Fruit fly (Drosophila melanogaster) whole organism, embryonic: Measurements from ENCODE around the gene Vha16-5.

ENCODE experiments used
- B-H1 ChIP-seq: fragments of 200-800 bp; sonication (Bioruptor generic); IDR thresholded peaks from 3 replicates; pipeline ENCODE4 v1.3.6; 2022; ENCODE audit warnings: missing biosample characterization, missing genetic modification characterization
- Bteb2 ChIP-seq: fragments of 200-800 bp; sonication (Bioruptor generic); optimal IDR thresholded peaks from 2 replicates; lab custom pipeline; 2016; ENCODE audit warnings: missing biosample characterization, missing genetic modification characterization
- CG10209 ChIP-seq: fragments of 200-800 bp; sonication (Bioruptor generic); optimal IDR thresholded peaks from 3 replicates; lab custom pipeline; 2017; ENCODE audit warnings: missing biosample characterization, mild to moderate bottlenecking, missing genetic modification characterization, missing genetic modification reagents
- CG10543 ChIP-seq: fragments of 200-800 bp; sonication (Bioruptor generic); optimal IDR thresholded peaks from 3 replicates; lab custom pipeline; 2017; ENCODE audit warnings: missing biosample characterization, mild to moderate bottlenecking, missing genetic modification characterization, moderate library complexity
- CG10959 ChIP-seq: fragments of 200-800 bp; sonication (Bioruptor generic); IDR thresholded peaks from 2 replicates; pipeline ENCODE4 v1.3.6; 2022; ENCODE audit warnings: missing biosample characterization, missing genetic modification characterization
- CG12104 ChIP-seq: fragments of 200-800 bp; sonication (Bioruptor generic); optimal IDR thresholded peaks from 3 replicates; lab custom pipeline; 2016; ENCODE audit warnings: missing biosample characterization, missing genetic modification characterization
- CG12155 ChIP-seq: fragments of 200-800 bp; sonication (Bioruptor generic); optimal IDR thresholded peaks from 3 replicates; lab custom pipeline; 2016; ENCODE audit warnings: missing biosample characterization, missing genetic modification characterization
- CG13287 ChIP-seq: fragments of 200-800 bp; sonication (Bioruptor generic); IDR thresholded peaks from 2 replicates; pipeline ENCODE4 v1.3.6; 2022; ENCODE audit warnings: missing biosample characterization, missing genetic modification characterization; ENCODE audit not compliant: partially characterized antibody
- CG13424 ChIP-seq: fragments of 200-800 bp; sonication (Bioruptor generic); optimal IDR thresholded peaks from 2 replicates; lab custom pipeline; 2019; ENCODE audit warnings: missing biosample characterization, mild to moderate bottlenecking, missing genetic modification characterization, moderate library complexity
- CG16779 ChIP-seq: fragments of 200-800 bp; sonication (Bioruptor generic); IDR thresholded peaks from 2 replicates; pipeline ENCODE4 v1.3.6; 2022; ENCODE audit warnings: missing biosample characterization, missing genetic modification characterization
- CG17385 ChIP-seq: fragments of 200-800 bp; sonication (Bioruptor generic); optimal IDR thresholded peaks from 3 replicates; lab custom pipeline; 2018; ENCODE audit warnings: missing biosample characterization, mild to moderate bottlenecking, missing genetic modification characterization
- CG17612 ChIP-seq: fragments of 200-800 bp; sonication (Bioruptor generic); IDR thresholded peaks from 2 replicates; pipeline ENCODE4 v1.3.6; 2022; ENCODE audit warnings: missing biosample characterization, missing genetic modification characterization
- CG17829 ChIP-seq: fragments of 200-800 bp; optimal IDR thresholded peaks from 2 replicates; lab custom pipeline; 2019; ENCODE audit warnings: missing biosample characterization, mild to moderate bottlenecking, missing genetic modification characterization, moderate library complexity
- CG2129 ChIP-seq: fragments of 200-800 bp; sonication (Bioruptor generic); IDR thresholded peaks from 2 replicates; pipeline ENCODE4 v1.3.6; 2022; ENCODE audit warnings: missing biosample characterization, missing genetic modification characterization; ENCODE audit not compliant: partially characterized antibody
- CG2202 ChIP-seq: fragments of 200-800 bp; sonication (Bioruptor generic); optimal IDR thresholded peaks from 2 replicates; lab custom pipeline; 2018; ENCODE audit warnings: missing biosample characterization, mild to moderate bottlenecking, missing genetic modification characterization
- CG3065 ChIP-seq: fragments of 200-800 bp; sonication (Bioruptor generic); optimal IDR thresholded peaks from 2 replicates; lab custom pipeline; 2016; ENCODE audit warnings: missing biosample characterization, missing genetic modification characterization
- CG34376 ChIP-seq: fragments of 200-800 bp; sonication (Bioruptor generic); optimal IDR thresholded peaks from 2 replicates; lab custom pipeline; 2018; ENCODE audit warnings: missing biosample characterization, mild to moderate bottlenecking, missing genetic modification characterization
- CG34422 ChIP-seq: fragments of 200-800 bp; sonication (Bioruptor generic); IDR thresholded peaks from 3 replicates; pipeline ENCODE4 v1.3.6; 2022; ENCODE audit warnings: missing biosample characterization, missing genetic modification characterization
- CG6272 ChIP-seq: fragments of 200-800 bp; sonication (Bioruptor generic); IDR thresholded peaks from 2 replicates; pipeline ENCODE4 v1.3.6; 2022; ENCODE audit warnings: missing biosample characterization, missing genetic modification characterization
- CG9817 ChIP-seq: fragments of 200-800 bp; sonication (Bioruptor generic); optimal IDR thresholded peaks from 2 replicates; lab custom pipeline; 2018; ENCODE audit warnings: missing biosample characterization, mild to moderate bottlenecking, missing genetic modification characterization, moderate library complexity
- Dad ChIP-seq: fragments of 200-800 bp; sonication (Bioruptor generic); optimal IDR thresholded peaks from 3 replicates; lab custom pipeline; 2016; ENCODE audit warnings: missing biosample characterization, missing genetic modification characterization
- Deaf1 ChIP-seq: fragments of 200-800 bp; optimal IDR thresholded peaks from 3 replicates; lab custom pipeline; 2019; ENCODE audit warnings: missing biosample characterization, mild to moderate bottlenecking, missing genetic modification characterization, moderate library complexity
- E2f2 ChIP-seq: fragments of 200-800 bp; sonication (Bioruptor generic); IDR thresholded peaks from 2 replicates; pipeline ENCODE4 v1.3.6; 2022; ENCODE audit warnings: missing biosample characterization, missing genetic modification characterization
- Fer2 ChIP-seq: fragments of 200-800 bp; sonication (Bioruptor generic); optimal IDR thresholded peaks from 2 replicates; lab custom pipeline; 2018; ENCODE audit warnings: missing biosample characterization, mild to moderate bottlenecking, missing genetic modification characterization, moderate library complexity
- Fer3 ChIP-seq: fragments of 200-800 bp; sonication (Bioruptor generic); optimal IDR thresholded peaks from 2 replicates; lab custom pipeline; 2018; ENCODE audit warnings: missing biosample characterization, mild to moderate bottlenecking, missing genetic modification characterization, moderate library complexity
- HmgZ ChIP-seq: fragments of 200-800 bp; sonication (Bioruptor generic); optimal IDR thresholded peaks from 2 replicates; lab custom pipeline; 2018; ENCODE audit warnings: missing biosample characterization, mild to moderate bottlenecking, missing genetic modification characterization
- NC2β ChIP-seq: fragments of 200-800 bp; sonication (Bioruptor generic); optimal IDR thresholded peaks from 2 replicates; lab custom pipeline; 2016; ENCODE audit warnings: missing biosample characterization, missing genetic modification characterization
- Nf-YB ChIP-seq: fragments of 200-800 bp; sonication (Bioruptor generic); optimal IDR thresholded peaks from 3 replicates; lab custom pipeline; 2019; ENCODE audit warnings: missing biosample characterization, mild to moderate bottlenecking, missing genetic modification characterization, moderate library complexity
- Ptx1 ChIP-seq: fragments of 200-800 bp; sonication (Bioruptor generic); IDR thresholded peaks from 2 replicates; pipeline ENCODE4 v1.3.6; 2022; ENCODE audit warnings: missing biosample characterization, missing genetic modification characterization
- Ravus ChIP-seq: fragments of 200-800 bp; sonication (Bioruptor generic); IDR thresholded peaks from 2 replicates; pipeline ENCODE4 v1.3.6; 2022; ENCODE audit warnings: missing biosample characterization, missing genetic modification characterization
- Scr ChIP-seq: fragments of 200-800 bp; sonication (Bioruptor generic); IDR thresholded peaks from 2 replicates; pipeline ENCODE4 v1.3.6; 2022; ENCODE audit warnings: missing biosample characterization, missing genetic modification characterization; ENCODE audit not compliant: partially characterized antibody
- Stat92E ChIP-seq, 3 experiments: fragments of >200 bp in 2 of 3; fragments of 200-800 bp in 1 of 3; sonication (Bioruptor generic) in 1 of 3; optimal IDR thresholded peaks; 2 replicates each; lab custom pipeline; 2017 to 2019; ENCODE audit warnings: missing biosample characterization in 3 of 3, missing genetic modification characterization in 3 of 3, mild to moderate bottlenecking in 1 of 3, moderate library complexity in 1 of 3
- Xrp1 ChIP-seq: fragments of 200-800 bp; sonication (Bioruptor generic); IDR thresholded peaks from 2 replicates; pipeline ENCODE4 v1.3.6; 2022; ENCODE audit warnings: missing biosample characterization, missing genetic modification characterization
- YL-1 ChIP-seq: fragments of 200-800 bp; sonication (Bioruptor generic); optimal IDR thresholded peaks from 3 replicates; lab custom pipeline; 2017; ENCODE audit warnings: missing biosample characterization, mild to moderate bottlenecking, missing genetic modification characterization
- ato ChIP-seq: fragments of 200-800 bp; sonication (Bioruptor generic); IDR thresholded peaks from 2 replicates; pipeline ENCODE4 v1.3.6; 2022; ENCODE audit warnings: missing biosample characterization, missing genetic modification characterization; ENCODE audit not compliant: partially characterized antibody
- bab2 ChIP-seq: fragments of 200-800 bp; sonication (Bioruptor generic); optimal IDR thresholded peaks from 2 replicates; lab custom pipeline; 2016; ENCODE audit warnings: missing biosample characterization, missing genetic modification characterization
- en ChIP-seq: fragments of 200-800 bp; sonication (Bioruptor generic); optimal IDR thresholded peaks from 2 replicates; lab custom pipeline; 2016; ENCODE audit warnings: missing biosample characterization, missing genetic modification characterization
- fd64A ChIP-seq: fragments of 200-800 bp; sonication (Bioruptor generic); optimal IDR thresholded peaks from 3 replicates; lab custom pipeline; 2018; ENCODE audit warnings: missing biosample characterization, mild to moderate bottlenecking, missing genetic modification characterization
- gro ChIP-seq: fragments of 200-800 bp; sonication (Bioruptor generic); optimal IDR thresholded peaks from 2 replicates; lab custom pipeline; 2016; ENCODE audit warnings: missing biosample characterization, missing genetic modification characterization
- kni ChIP-seq: fragments of 200-800 bp; sonication (Bioruptor generic); optimal IDR thresholded peaks from 3 replicates; lab custom pipeline; 2017; ENCODE audit warnings: mild to moderate bottlenecking, missing biosample characterization, missing genetic modification reagents, missing genetic modification characterization
- lab ChIP-seq: fragments of 200-800 bp; sonication (Bioruptor generic); optimal IDR thresholded peaks from 3 replicates; lab custom pipeline; 2017; ENCODE audit warnings: missing biosample characterization, missing genetic modification characterization, mild to moderate bottlenecking, moderate library complexity, missing genetic modification reagents
- prd ChIP-seq, 3 experiments: fragments of >200 bp in 2 of 3; fragments of 200-800 bp in 1 of 3; sonication (Bioruptor generic) in 1 of 3; optimal IDR thresholded peaks in 2 of 3; IDR thresholded peaks in 1 of 3; 2 replicates in 2 of 3; 3 replicates in 1 of 3; pipeline versions ENCODE4 v1.3.6 to Lab custom; 2017 to 2022; ENCODE audit warnings: missing biosample characterization in 1 of 3, missing genetic modification characterization in 1 of 3
- sqz ChIP-seq: fragments of 200-800 bp; sonication (Bioruptor generic); optimal IDR thresholded peaks from 3 replicates; lab custom pipeline; 2018; ENCODE audit warnings: missing biosample characterization, mild to moderate bottlenecking, missing genetic modification characterization
- toy ChIP-seq: fragments of 200-800 bp; sonication (Bioruptor generic); IDR thresholded peaks from 2 replicates; pipeline ENCODE4 v1.3.6; 2022; ENCODE audit warnings: missing biosample characterization, missing genetic modification characterization
- trem ChIP-seq: fragments of 200-800 bp; optimal IDR thresholded peaks from 3 replicates; lab custom pipeline; 2019; ENCODE audit warnings: missing biosample characterization, mild to moderate bottlenecking, missing genetic modification characterization, moderate library complexity
- usp ChIP-seq: fragments of >200 bp; optimal IDR thresholded peaks from 2 replicates; lab custom pipeline; 2017; ENCODE audit warnings: missing biosample characterization, missing genetic modification characterization
- vnd ChIP-seq: fragments of 200-800 bp; sonication (Bioruptor generic); IDR thresholded peaks from 3 replicates; pipeline ENCODE4 v1.3.6; 2022; ENCODE audit warnings: missing biosample characterization, missing genetic modification characterization; ENCODE audit not compliant: partially characterized antibody
- zen2 ChIP-seq: fragments of 200-800 bp; sonication (Bioruptor generic); IDR thresholded peaks from 3 replicates; pipeline ENCODE4 v1.3.6; 2022; ENCODE audit warnings: missing biosample characterization, missing genetic modification characterization; ENCODE audit not compliant: partially characterized antibody
- zfh2 ChIP-seq: fragments of 200-800 bp; sonication (Bioruptor generic); optimal IDR thresholded peaks from 2 replicates; lab custom pipeline; 2016; ENCODE audit warnings: missing biosample characterization, missing genetic modification characterization

The Vha16-5 gene

dm6 chr2L:10732343-10732808 lies 4.5 kb downstream of the Vha16-5 start, which contains the start of the genes EMC3 and Dpy-30L1 (continued):
- TF ChIP-seq CG9817 (tag; lab: Kevin White, UChicago) (peak; percentile 44), Xrp1 (GFP tag; lab: Robert Waterston, UW) (peak; percentile 37; the same call in 1 of the 2 replicates), zfh2 (GFP tag; lab: Kevin White, UChicago) (peak; percentile 33), usp (GFP tag; lab: Kevin White, UChicago) (no peak), B-H1 (GFP tag; lab: Robert Waterston, UW) (no peak), toy (no peak), CG17385 (GFP tag; lab: Kevin White, UChicago) (no peak), trem (peak; percentile 72), CG6272 (GFP tag; lab: Robert Waterston, UW) (0 out of 2 replicates have a peak, but pooled peaks have one; percentile 27), CG17612 (GFP tag; lab: Robert Waterston, UW) (no peak), Bteb2 (peak; percentile 39), CG16779 (no peak), E2f2 (GFP tag; lab: Robert Waterston, UW) (peak; percentile 54; the same call in 1 of the 2 replicates), NC2β (GFP tag; lab: Kevin White, UChicago) (peak; percentile 35), Deaf1 (tag; lab: Kevin White, UChicago) (no peak), CG10209 (GFP tag; lab: Kevin White, UChicago) (peak; percentile 78), CG10959 (GFP tag; lab: Robert Waterston, UW) (no peak), bab2 (GFP tag; lab: Kevin White, UChicago) (peak; percentile 40), CG17829 (tag; lab: Kevin White, UChicago) (peak; percentile 64), CG34422 (GFP tag; lab: Robert Waterston, UW) (peak; percentile 66; the same call in 2 of the 3 replicates), lab (GFP tag; lab: Kevin White, UChicago) (no peak), ato (GFP tag; lab: Robert Waterston, UW) (peak; percentile 56; the same call in 1 of the 2 replicates), gro (peak; percentile 66), fd64A (GFP tag; lab: Kevin White, UChicago) (no peak), kni (GFP tag; lab: Kevin White, UChicago) (no peak), CG2129 (GFP tag; lab: Robert Waterston, UW) (peak; percentile 82), vnd (GFP tag; lab: Robert Waterston, UW) (peak; percentile 78), CG10543 (GFP tag; lab: Kevin White, UChicago) (no peak), Ravus (GFP tag; lab: Robert Waterston, UW) (no peak), Nf-YB (GFP tag; lab: Kevin White, UChicago) (peak; percentile 25), Ptx1 (GFP tag; lab: Robert Waterston, UW) (peak; percentile 63), Scr (GFP tag; lab: Robert Waterston, UW) (peak; percentile 92), CG13424 (tag; lab: Kevin White, UChicago) (peak; percentile 70), Dad (GFP tag; lab: Kevin White, UChicago) (peak; percentile 32), sqz (GFP tag; lab: Kevin White, UChicago) (no peak), Fer3 (tag; lab: Kevin White, UChicago) (peak; percentile 44), Fer2 (tag; lab: Kevin White, UChicago) (peak; percentile 2), CG34376 (GFP tag; lab: Kevin White, UChicago) (peak; percentile 45), CG13287 (GFP tag; lab: Robert Waterston, UW) (peak; percentile 92), en (GFP tag; lab: Kevin White, UChicago) (no peak), prd (optimal IDR thresholded peaks at IDR 0.05; lab: Kevin White, UChicago) (no peak), prd (GFP tag; IDR thresholded peaks at IDR 0.05; lab: Robert Waterston, UW) (peak; percentile 62), Stat92E (GFP tag; optimal IDR thresholded peaks at IDR 0.05; lab: Kevin White, UChicago) (no peak), zen2 (GFP tag; lab: Robert Waterston, UW) (peak; percentile 69; the same call in 1 of the 3 replicates), CG12104 (GFP tag; lab: Kevin White, UChicago) (no peak), CG12155 (GFP tag; lab: Kevin White, UChicago) (peak; percentile 54), CG3065 (GFP tag; lab: Kevin White, UChicago) (no peak), HmgZ (peak; percentile 64), CG2202 (tag; lab: Kevin White, UChicago) (peak; percentile 24), YL-1 (GFP tag; lab: Kevin White, UChicago) (peak; percentile 88)
